Fruit fly (Drosophila melanogaster): Measurements from ENCODE around the gene CG17896.

CG17896 gene

dm6 chrX:448270-448669 lies 45.0 kb downstream of the CG17896 start (continued):
- TF ChIP-seq dsf (GFP tag; optimal IDR thresholded peaks at IDR 0.05; ENCODE audit: borderline replicate concordance) (peak; percentile 20), Hr83 (GFP tag; optimal IDR thresholded peaks at IDR 0.05; ENCODE audit: poor library complexity, severe bottlenecking) (no peak)

DNA sequence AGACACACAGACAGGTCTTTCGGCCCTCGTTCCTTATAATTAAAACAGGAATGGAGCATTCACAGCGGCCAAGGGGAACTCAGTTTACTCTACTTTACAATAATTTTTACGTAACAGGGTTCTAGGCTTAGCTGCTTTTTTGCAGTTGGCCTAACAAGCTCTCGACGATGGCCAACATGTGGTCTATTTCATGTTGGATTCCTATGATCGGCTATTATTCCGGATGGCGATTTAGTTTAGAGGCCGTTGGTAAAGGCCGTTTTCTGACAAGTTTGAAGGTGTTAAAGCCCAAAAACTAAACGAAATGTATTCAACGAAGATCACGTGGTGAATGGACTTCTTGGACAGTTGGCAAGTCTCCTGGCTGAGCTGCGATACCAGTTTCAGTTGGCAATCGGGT lies 47.3 kb downstream of the CG17896 start:
- no peak for TF ChIP-seq pan (optimal IDR thresholded peaks at IDR 0.05)
- no peak for TF ChIP-seq Jra (GFP tag; optimal IDR thresholded peaks at IDR 0.05)
- TF ChIP-seq Rel (GFP tag; optimal IDR thresholded peaks at IDR 0.05) = no peak
- TF ChIP-seq Rel (tag; optimal IDR thresholded peaks at IDR 0.05) = no peak
- no peak for TF ChIP-seq brk (GFP tag; optimal IDR thresholded peaks at IDR 0.05)
- TF ChIP-seq jim (GFP tag; optimal IDR thresholded peaks at IDR 0.05) = no peak
- TF ChIP-seq rgr (GFP tag; optimal IDR thresholded peaks at IDR 0.05) = no peak
- no peak for TF ChIP-seq Mio (GFP tag; optimal IDR thresholded peaks at IDR 0.05)
- peak; percentile 17 for TF ChIP-seq OdsH (GFP tag; optimal IDR thresholded peaks at IDR 0.05)
- no peak for TF ChIP-seq CG9705 (GFP tag; optimal IDR thresholded peaks at IDR 0.05)
- no peak for TF ChIP-seq Hr78 (GFP tag; optimal IDR thresholded peaks at IDR 0.05)
- TF ChIP-seq ey (GFP tag; optimal IDR thresholded peaks at IDR 0.05) = peak; percentile 19
- no peak for TF ChIP-seq tai (GFP tag; optimal IDR thresholded peaks at IDR 0.05)
- TF ChIP-seq h (GFP tag; optimal IDR thresholded peaks at IDR 0.05) = no peak
- TF ChIP-seq foxo (GFP tag; optimal IDR thresholded peaks at IDR 0.05) = peak in 1 of 2 experiments; percentile 42
- peak; percentile 36 for TF ChIP-seq Sp1 (GFP tag; optimal IDR thresholded peaks at IDR 0.05)
- peak; percentile 63 for TF ChIP-seq woc (GFP tag; optimal IDR thresholded peaks at IDR 0.05)
- no peak for TF ChIP-seq N (GFP tag; optimal IDR thresholded peaks at IDR 0.05)
- no peak for TF ChIP-seq sv (GFP tag; optimal IDR thresholded peaks at IDR 0.05)
- no peak for TF ChIP-seq Vsx2 (GFP tag; optimal IDR thresholded peaks at IDR 0.05; ENCODE audit: partially characterized antibody)
- TF ChIP-seq CG32264 (GFP tag; optimal IDR thresholded peaks at IDR 0.05) = no peak
- TF ChIP-seq dl (GFP tag; optimal IDR thresholded peaks at IDR 0.05; ENCODE audit: insufficient read depth in 1 of 2, partially characterized antibody in 2 of 2) = no peak
- no peak for TF ChIP-seq br (GFP tag; optimal IDR thresholded peaks at IDR 0.05)
- TF ChIP-seq CrebA (GFP tag; optimal IDR thresholded peaks at IDR 0.05; ENCODE audit: borderline replicate concordance) = no peak
- no peak for TF ChIP-seq sage (GFP tag; optimal IDR thresholded peaks at IDR 0.05)
- TF ChIP-seq fru (GFP tag; optimal IDR thresholded peaks at IDR 0.05) = peak; percentile 56
- TF ChIP-seq dmrt93B (GFP tag; optimal IDR thresholded peaks at IDR 0.05) = peak; percentile 9
- TF ChIP-seq Hr83 (GFP tag; optimal IDR thresholded peaks at IDR 0.05; ENCODE audit: poor library complexity, severe bottlenecking) = no peak
- no peak for TF ChIP-seq Abd-B (GFP tag; optimal IDR thresholded peaks at IDR 0.05)
- TF ChIP-seq dsf (GFP tag; optimal IDR thresholded peaks at IDR 0.05; ENCODE audit: borderline replicate concordance) = no peak
- TF ChIP-seq GATAd (GFP tag; optimal IDR thresholded peaks at IDR 0.05) = no peak
- TF ChIP-seq HLH106 (tag; optimal IDR thresholded peaks at IDR 0.05) = peak; percentile 34
- no peak for TF ChIP-seq Dfd (GFP tag; optimal IDR thresholded peaks at IDR 0.05)
- no peak for TF ChIP-seq usp (GFP tag; optimal IDR thresholded peaks at IDR 0.05)
- no peak for TF ChIP-seq psq (GFP tag; optimal IDR thresholded peaks at IDR 0.05)
- TF ChIP-seq Myc (optimal IDR thresholded peaks at IDR 0.05) = no peak
- TF ChIP-seq Hnf4 (GFP tag; optimal IDR thresholded peaks at IDR 0.05) = no peak
- TF ChIP-seq lola (GFP tag; optimal IDR thresholded peaks at IDR 0.05) = no peak
- no peak for TF ChIP-seq Dif (GFP tag; optimal IDR thresholded peaks at IDR 0.05; ENCODE audit: partially characterized antibody)

dm6 chrX:443981-444550 lies 49.2 kb downstream of the CG17896 start:
- TF ChIP-seq tai (GFP tag; optimal IDR thresholded peaks at IDR 0.05) (peak; percentile 49), psq (GFP tag; optimal IDR thresholded peaks at IDR 0.05) (peak; percentile 37), Hnf4 (GFP tag; optimal IDR thresholded peaks at IDR 0.05) (peak; percentile 60), Mio (GFP tag; optimal IDR thresholded peaks at IDR 0.05) (no peak), usp (GFP tag; optimal IDR thresholded peaks at IDR 0.05) (no peak), CG9705 (GFP tag; optimal IDR thresholded peaks at IDR 0.05) (no peak), dmrt93B (GFP tag; optimal IDR thresholded peaks at IDR 0.05) (peak; percentile 33), jim (GFP tag; optimal IDR thresholded peaks at IDR 0.05) (no peak), sage (GFP tag; optimal IDR thresholded peaks at IDR 0.05) (peak; percentile 23), Jra (GFP tag; optimal IDR thresholded peaks at IDR 0.05) (no peak), Dfd (GFP tag; optimal IDR thresholded peaks at IDR 0.05) (no peak), h (GFP tag; optimal IDR thresholded peaks at IDR 0.05) (peak; percentile 77), foxo (GFP tag; optimal IDR thresholded peaks at IDR 0.05) (peak in 1 of 2 experiments; percentile 70), pan (optimal IDR thresholded peaks at IDR 0.05) (no peak), br (GFP tag; optimal IDR thresholded peaks at IDR 0.05) (peak; percentile 66), OdsH (GFP tag; optimal IDR thresholded peaks at IDR 0.05) (peak; percentile 69), lola (GFP tag; optimal IDR thresholded peaks at IDR 0.05) (no peak), Rel (GFP tag; optimal IDR thresholded peaks at IDR 0.05) (no peak), Rel (tag; optimal IDR thresholded peaks at IDR 0.05) (no peak), fru (GFP tag; optimal IDR thresholded peaks at IDR 0.05) (peak; percentile 68), woc (GFP tag; optimal IDR thresholded peaks at IDR 0.05) (peak; percentile 54), rgr (GFP tag; optimal IDR thresholded peaks at IDR 0.05) (peak; percentile 64), Abd-B (GFP tag; optimal IDR thresholded peaks at IDR 0.05) (no peak), CG32264 (GFP tag; optimal IDR thresholded peaks at IDR 0.05) (no peak), Sp1 (GFP tag; optimal IDR thresholded peaks at IDR 0.05) (peak; percentile 50), HLH106 (tag; optimal IDR thresholded peaks at IDR 0.05) (peak; percentile 58), brk (GFP tag; optimal IDR thresholded peaks at IDR 0.05) (peak; percentile 33), GATAd (GFP tag; optimal IDR thresholded peaks at IDR 0.05) (no peak), ey (GFP tag; optimal IDR thresholded peaks at IDR 0.05) (peak; percentile 68), CrebA (GFP tag; optimal IDR thresholded peaks at IDR 0.05; ENCODE audit: borderline replicate concordance) (no peak), Hr78 (GFP tag; optimal IDR thresholded peaks at IDR 0.05) (no peak), sv (GFP tag; optimal IDR thresholded peaks at IDR 0.05) (no peak), Vsx2 (GFP tag; optimal IDR thresholded peaks at IDR 0.05; ENCODE audit: partially characterized antibody) (no peak), Hr83 (GFP tag; optimal IDR thresholded peaks at IDR 0.05; ENCODE audit: poor library complexity, severe bottlenecking) (no peak), N (GFP tag; optimal IDR thresholded peaks at IDR 0.05) (no peak), Myc (optimal IDR thresholded peaks at IDR 0.05) (no peak), dl (GFP tag; optimal IDR thresholded peaks at IDR 0.05; ENCODE audit: insufficient read depth in 1 of 2, partially characterized antibody in 2 of 2) (no peak), dsf (GFP tag; optimal IDR thresholded peaks at IDR 0.05; ENCODE audit: borderline replicate concordance) (no peak), Dif (GFP tag; optimal IDR thresholded peaks at IDR 0.05; ENCODE audit: partially characterized antibody) (no peak)

Measured in whole organism, wandering third instar larva.